Fruit fly (Drosophila melanogaster): ENCODE measurements around the gene Dysb.

The Dysb gene

dm6 chr3L:18822450-18823220 is 44.9 kb upstream of the Dysb start, which contains the start of gene Cat (continued):
- no peak for TF ChIP-seq CG6272 (GFP tag; IDR thresholded peaks at IDR 0.05)
- no peak for TF ChIP-seq Fer2 (tag; optimal IDR thresholded peaks at IDR 0.05)
- TF ChIP-seq CrebB (tag; optimal IDR thresholded peaks at IDR 0.05) = no peak
- peak; percentile 36 for TF ChIP-seq CG15696 (tag; optimal IDR thresholded peaks at IDR 0.05)
- TF ChIP-seq CG1233 (GFP tag; optimal IDR thresholded peaks at IDR 0.05) = peak; percentile 6
- TF ChIP-seq nau (GFP tag; optimal IDR thresholded peaks at IDR 0.05) = peak; percentile 23
- TF ChIP-seq TFAM (GFP tag; optimal IDR thresholded peaks at IDR 0.05) = no peak
- no peak; the same call in 1 of the 2 replicates for TF ChIP-seq Dref (GFP tag; IDR thresholded peaks at IDR 0.05)
- no peak for TF ChIP-seq CG5180 (GFP tag; optimal IDR thresholded peaks at IDR 0.05)
- TF ChIP-seq CG43689 (GFP tag; IDR thresholded peaks at IDR 0.05) = no peak
- TF ChIP-seq gcm2 (GFP tag; optimal IDR thresholded peaks at IDR 0.05) = no peak
- TF ChIP-seq her (GFP tag; optimal IDR thresholded peaks at IDR 0.05) = peak; percentile 13
- no peak for TF ChIP-seq CG10366 (GFP tag; IDR thresholded peaks at IDR 0.05)
- no peak for TF ChIP-seq CG18764 (GFP tag; optimal IDR thresholded peaks at IDR 0.05)
- TF ChIP-seq NC2α (GFP tag; optimal IDR thresholded peaks at IDR 0.05) = no peak
- TF ChIP-seq CG7786 (GFP tag; optimal IDR thresholded peaks at IDR 0.05) = no peak
- peak; percentile 50; the same call in 1 of the 2 replicates for TF ChIP-seq CG42726 (GFP tag; IDR thresholded peaks at IDR 0.05; ENCODE audit: partially characterized antibody)
- no peak; the same call in 2 of the 3 replicates for TF ChIP-seq zen2 (GFP tag; IDR thresholded peaks at IDR 0.05; ENCODE audit: partially characterized antibody)
- TF ChIP-seq PHDP (tag; optimal IDR thresholded peaks at IDR 0.05) = peak; percentile 23
- TF ChIP-seq CG6813 (GFP tag; optimal IDR thresholded peaks at IDR 0.05) = no peak
- TF ChIP-seq CG3838 (GFP tag; optimal IDR thresholded peaks at IDR 0.05) = no peak
- TF ChIP-seq CG1024 (GFP tag; IDR thresholded peaks at IDR 0.05) = no peak; the same call in 1 of the 2 replicates
- no peak for TF ChIP-seq CG16815 (GFP tag; optimal IDR thresholded peaks at IDR 0.05)
- peak; percentile 38 for TF ChIP-seq Dek (tag; optimal IDR thresholded peaks at IDR 0.05)
- no peak for TF ChIP-seq emc (GFP tag; optimal IDR thresholded peaks at IDR 0.05)
- no peak for TF ChIP-seq pb (GFP tag; optimal IDR thresholded peaks at IDR 0.05)
- no peak for TF ChIP-seq en (GFP tag; optimal IDR thresholded peaks at IDR 0.05)
- peak; percentile 29 for TF ChIP-seq unpg (GFP tag; optimal IDR thresholded peaks at IDR 0.05)
- TF ChIP-seq Rfx (GFP tag; IDR thresholded peaks at IDR 0.05) = peak; percentile 43; the same call in 1 of the 2 replicates
- peak; percentile 61 for TF ChIP-seq CG8924 (tag; optimal IDR thresholded peaks at IDR 0.05)
- no peak; the same call in none of the 2 replicates for TF ChIP-seq CG6689 (GFP tag; IDR thresholded peaks at IDR 0.05)
- TF ChIP-seq tna (GFP tag; IDR thresholded peaks at IDR 0.05; ENCODE audit: partially characterized antibody) = peak; percentile 60; the same call in 1 of the 2 replicates
- TF ChIP-seq disco-r (GFP tag; optimal IDR thresholded peaks at IDR 0.05) = no peak
- peak; percentile 32 for TF ChIP-seq exex (tag; optimal IDR thresholded peaks at IDR 0.05)
- TF ChIP-seq abd-A (tag; optimal IDR thresholded peaks at IDR 0.05) = no peak
- TF ChIP-seq Myb (GFP tag; optimal IDR thresholded peaks at IDR 0.05) = peak; percentile 25
- peak; percentile 45 for TF ChIP-seq nmo (GFP tag; optimal IDR thresholded peaks at IDR 0.05)
- peak; percentile 48 for TF ChIP-seq Fer1 (GFP tag; optimal IDR thresholded peaks at IDR 0.05)
- TF ChIP-seq vfl (GFP tag; optimal IDR thresholded peaks at IDR 0.05) = peak; percentile 52
- peak; percentile 79 for TF ChIP-seq HLH4C (GFP tag; IDR thresholded peaks at IDR 0.05; ENCODE audit: partially characterized antibody)
- no peak for TF ChIP-seq CG15011 (GFP tag; optimal IDR thresholded peaks at IDR 0.05)
- peak; percentile 43 for TF ChIP-seq CG4424 (GFP tag; optimal IDR thresholded peaks at IDR 0.05)
- TF ChIP-seq dati (GFP tag; IDR thresholded peaks at IDR 0.05) = no peak
- no peak for TF ChIP-seq Lpt (GFP tag; optimal IDR thresholded peaks at IDR 0.05)
- no peak for TF ChIP-seq eyg (GFP tag; optimal IDR thresholded peaks at IDR 0.05)
- TF ChIP-seq dysf (GFP tag; IDR thresholded peaks at IDR 0.05) = no peak; the same call in 2 of the 3 replicates
- TF ChIP-seq CG10979 (tag; optimal IDR thresholded peaks at IDR 0.05) = peak; percentile 11
- TF ChIP-seq CG9727 (GFP tag; optimal IDR thresholded peaks at IDR 0.05) = peak; percentile 44
- no peak for TF ChIP-seq otp (GFP tag; IDR thresholded peaks at IDR 0.05)
